Worm (Caenorhabditis elegans): ENCODE data around the gene F43C11.1.

The F43C11.1 gene

DNA sequence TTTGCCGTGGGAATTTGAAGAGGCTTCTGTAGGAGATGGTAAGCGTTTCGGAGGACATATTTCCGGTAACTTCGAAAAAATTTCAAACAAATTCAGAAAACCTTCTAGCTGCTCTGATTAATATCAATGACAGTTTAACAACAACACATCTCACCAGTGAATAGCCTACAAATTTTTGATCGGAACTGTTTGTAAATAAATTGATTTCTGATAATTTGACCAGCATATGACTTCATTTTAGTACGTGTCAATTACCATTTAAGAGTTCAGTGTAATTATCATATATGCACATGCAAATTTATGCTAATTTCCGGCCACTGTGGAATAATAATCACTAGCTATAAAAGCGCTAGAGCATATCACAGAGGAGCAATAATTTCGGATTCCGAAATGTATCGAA, 31.9 kb upstream of the F43C11.1 start, which contains the start of gene ZK1240.11:
TSS of gene ZK1240.11 (plus strand) at position 301 of the 400 bp plus-strand sequence.
- TF ChIP-seq rnt-1 (tag; optimal IDR thresholded peaks at IDR 0.05): no peak

DNA sequence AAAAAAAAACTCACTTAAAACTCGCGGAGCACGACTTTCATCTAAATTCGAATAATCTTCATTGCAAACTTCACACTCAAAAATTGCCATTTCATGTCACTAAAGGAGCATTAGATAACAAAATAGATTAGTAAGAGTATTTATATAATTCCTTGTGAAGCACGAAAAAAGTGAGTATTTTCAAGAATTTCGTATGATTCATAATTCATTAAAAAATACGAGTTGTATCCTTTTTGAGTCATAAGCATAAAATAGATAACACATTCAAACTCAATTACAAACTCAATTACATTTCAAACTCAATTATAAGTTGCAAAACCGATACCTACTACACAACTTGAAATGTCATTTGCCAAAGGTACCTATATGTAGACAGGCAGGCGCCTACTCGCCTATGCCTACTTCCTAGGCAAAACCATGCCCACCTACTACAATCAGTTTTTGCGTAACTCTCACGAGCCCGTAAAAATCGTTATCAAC, 27.9 kb upstream of the F43C11.1 start, which contains the start of the genes ZK1240.8 and ZK1240.1:
TSS of gene ZK1240.8 (minus strand) at position 101 of the 480 bp plus-strand sequence.
TSS of gene ZK1240.1 (plus strand) at position 430 of the 480 bp plus-strand sequence.
- no peak for TF ChIP-seq ahr-1 (tag; optimal IDR thresholded peaks at IDR 0.05)
- TF ChIP-seq pha-2 (tag; optimal IDR thresholded peaks at IDR 0.05): no peak
- TF ChIP-seq pqm-1 (tag; optimal IDR thresholded peaks at IDR 0.05): no peak
- no peak for TF ChIP-seq nhr-11 (tag; optimal IDR thresholded peaks at IDR 0.05)
- no peak for TF ChIP-seq pag-3 (tag; optimal IDR thresholded peaks at IDR 0.05; ENCODE audit: borderline replicate concordance)
- TF ChIP-seq C38D4.7 (GFP tag; optimal IDR thresholded peaks at IDR 0.05): no peak
- TF ChIP-seq fax-1 (tag; optimal IDR thresholded peaks at IDR 0.05): no peak
- TF ChIP-seq hlh-6 (tag; optimal IDR thresholded peaks at IDR 0.05): no peak
- TF ChIP-seq K09A11.1 (tag; optimal IDR thresholded peaks at IDR 0.05; ENCODE audit: insufficient read depth): no peak
- TF ChIP-seq ceh-18 (tag; optimal IDR thresholded peaks at IDR 0.05): no peak
- no peak for TF ChIP-seq pros-1 (tag; optimal IDR thresholded peaks at IDR 0.05)
- TF ChIP-seq ceh-19 (GFP tag; optimal IDR thresholded peaks at IDR 0.05): no peak
- TF ChIP-seq hlh-13 (GFP tag; optimal IDR thresholded peaks at IDR 0.05): no peak
- TF ChIP-seq hlh-15 (tag; optimal IDR thresholded peaks at IDR 0.05): no peak
- no peak for TF ChIP-seq pat-9 (tag; optimal IDR thresholded peaks at IDR 0.05)
- no peak for TF ChIP-seq fkh-10 (GFP tag; optimal IDR thresholded peaks at IDR 0.05)
- TF ChIP-seq ama-1 (optimal IDR thresholded peaks at IDR 0.05): no peak

DNA sequence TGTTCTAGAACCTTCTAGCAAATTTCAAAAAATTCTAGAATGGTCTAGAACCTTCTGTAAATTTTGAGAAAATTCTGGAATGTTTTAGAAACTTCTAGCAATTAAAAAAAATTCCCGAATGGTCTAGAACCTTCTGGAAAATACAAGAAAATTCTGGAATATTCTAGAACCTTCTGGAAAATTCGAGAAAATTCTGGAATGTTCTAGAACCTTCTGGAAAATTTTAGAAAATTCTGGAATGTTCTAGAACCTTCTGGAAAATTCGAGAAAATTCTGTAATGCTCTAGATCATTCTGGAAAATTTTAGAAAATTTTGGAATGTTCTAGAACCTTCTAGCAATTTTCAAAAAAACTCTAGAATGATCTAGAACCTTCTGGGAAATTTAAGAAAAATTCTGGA, 26.4 kb upstream of the F43C11.1 start:
- TF ChIP-seq ceh-34 (tag; optimal IDR thresholded peaks at IDR 0.05): no peak
- TF ChIP-seq K02D7.2 (tag; optimal IDR thresholded peaks at IDR 0.05): no peak
- TF ChIP-seq ref-2 (tag; optimal IDR thresholded peaks at IDR 0.05): no peak
- no peak for TF ChIP-seq pat-9 (tag; optimal IDR thresholded peaks at IDR 0.05)
- TF ChIP-seq eyg-1 (tag; optimal IDR thresholded peaks at IDR 0.05): no peak
- TF ChIP-seq ama-1 (optimal IDR thresholded peaks at IDR 0.05): no peak
- no peak for TF ChIP-seq ahr-1 (tag; optimal IDR thresholded peaks at IDR 0.05)
- TF ChIP-seq zip-5 (tag; optimal IDR thresholded peaks at IDR 0.05): no peak
- TF ChIP-seq ceh-48 (tag; optimal IDR thresholded peaks at IDR 0.05): no peak
- TF ChIP-seq fax-1 (tag; optimal IDR thresholded peaks at IDR 0.05): no peak
- no peak for TF ChIP-seq ceh-31 (tag; optimal IDR thresholded peaks at IDR 0.05)

DNA sequence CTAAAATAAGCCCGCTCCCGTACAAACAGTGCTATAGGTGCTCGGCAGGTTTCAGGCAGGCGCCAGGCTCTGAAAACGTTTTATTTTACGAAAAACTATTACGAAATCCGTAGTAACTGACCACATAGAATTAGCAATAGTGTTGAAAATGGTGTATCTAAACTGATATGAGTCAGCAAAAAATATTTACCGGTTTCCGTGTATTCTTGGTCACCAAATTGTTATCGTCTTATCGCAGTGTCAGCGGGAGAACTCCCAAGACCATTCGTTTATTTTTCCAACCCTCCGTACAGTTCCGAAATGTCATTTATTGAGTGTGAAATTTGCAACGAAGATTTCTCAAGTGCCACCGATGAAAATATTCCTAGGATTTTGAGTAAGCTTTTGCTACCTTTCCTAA, 24.7 kb upstream of the F43C11.1 start, which contains the start of gene F43C11.8:
TSS of gene F43C11.8 (plus strand) at position 301 of the 400 bp plus-strand sequence.
- TF ChIP-seq ceh-45 (GFP tag; IDR thresholded peaks at IDR 0.05) (no peak), ceh-22 (tag; optimal IDR thresholded peaks at IDR 0.05) (no peak), C38D4.7 (GFP tag; optimal IDR thresholded peaks at IDR 0.05) (no peak), nfya-1 (tag; optimal IDR thresholded peaks at IDR 0.05) (no peak), nhr-11 (tag; optimal IDR thresholded peaks at IDR 0.05) (no peak), ceh-31 (tag; optimal IDR thresholded peaks at IDR 0.05) (no peak), dve-1 (tag; optimal IDR thresholded peaks at IDR 0.05) (no peak), npax-4 (tag; optimal IDR thresholded peaks at IDR 0.05) (no peak)

DNA sequence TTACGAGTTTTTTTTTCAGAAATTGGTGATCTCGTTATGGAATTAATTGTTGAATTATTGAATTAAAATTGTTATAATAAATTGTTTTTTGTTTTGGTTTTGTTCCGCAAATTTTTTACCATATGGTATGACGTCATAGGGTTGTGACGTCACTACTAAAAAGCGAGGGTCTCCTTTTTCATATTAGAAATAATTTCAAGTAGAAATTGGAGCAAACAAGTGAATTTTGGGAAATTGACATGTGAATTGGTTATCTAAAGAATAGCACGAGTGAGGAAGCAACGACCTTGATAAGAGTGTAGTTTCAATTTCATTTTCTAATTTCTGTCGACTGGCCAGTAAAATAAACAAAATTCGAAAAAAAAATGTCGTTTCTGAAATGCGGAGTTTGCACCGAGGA, 21.3 kb upstream of the F43C11.1 start, which contains the start of gene F43C11.7:
TSS of gene F43C11.7 (plus strand) at position 326 of the 400 bp plus-strand sequence.
- no peak for TF ChIP-seq ceh-22 (tag; optimal IDR thresholded peaks at IDR 0.05)
- no peak for TF ChIP-seq ttx-3 (tag; optimal IDR thresholded peaks at IDR 0.05)
- TF ChIP-seq fkh-10 (GFP tag; optimal IDR thresholded peaks at IDR 0.05): no peak

DNA sequence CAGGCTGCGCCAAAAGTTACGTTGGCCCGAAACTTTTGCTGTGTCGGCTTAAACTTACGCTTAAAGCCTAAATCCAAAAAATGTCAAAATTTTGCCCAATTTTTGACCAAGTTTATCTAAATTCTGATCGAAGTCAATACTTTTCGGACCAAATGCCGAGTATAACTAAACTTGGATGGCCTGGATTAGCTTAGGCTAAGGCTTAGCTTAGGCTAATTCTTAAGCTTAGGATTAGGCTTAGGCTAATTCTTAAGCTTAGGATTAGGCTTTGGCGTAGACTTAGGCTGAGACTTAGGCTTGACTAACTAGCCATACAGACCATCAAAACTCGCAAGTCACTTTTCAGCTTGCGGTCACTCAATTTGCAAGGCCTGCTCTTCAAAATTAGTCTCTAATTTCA, 20.7 kb upstream of the F43C11.1 start:
- TF ChIP-seq ceh-6 (GFP tag; optimal IDR thresholded peaks at IDR 0.05) (no peak), dve-1 (tag; optimal IDR thresholded peaks at IDR 0.05) (peak; percentile 60)

Data from whole organism, late embryonic.